Worm (Caenorhabditis elegans): ENCODE results near the gene T24D5.2.

Gene T24D5.2

ce11 chrX:12630556-12630955 is 44.3 kb upstream of the T24D5.2 start (continued):
- no peak for TF ChIP-seq ztf-11 (tag; optimal IDR thresholded peaks at IDR 0.05)
- no peak for TF ChIP-seq spr-1 (tag; optimal IDR thresholded peaks at IDR 0.05)
- TF ChIP-seq unc-39 (tag; optimal IDR thresholded peaks at IDR 0.05), result no peak
- no peak for TF ChIP-seq pqm-1 (tag; optimal IDR thresholded peaks at IDR 0.05)
- no peak for TF ChIP-seq zip-11 (GFP tag; IDR thresholded peaks at IDR 0.05)
- TF ChIP-seq gei-8 (GFP tag; optimal IDR thresholded peaks at IDR 0.05), result no peak
- peak; percentile 30 for TF ChIP-seq lin-13 (GFP tag; optimal IDR thresholded peaks at IDR 0.05)
- no peak for TF ChIP-seq attf-4 (tag; optimal IDR thresholded peaks at IDR 0.05)
- TF ChIP-seq rbr-2 (tag; optimal IDR thresholded peaks at IDR 0.05), result peak; percentile 18
- TF ChIP-seq nhr-42 (GFP tag; IDR thresholded peaks at IDR 0.05), result no peak
- no peak for TF ChIP-seq lin-39 (tag; optimal IDR thresholded peaks at IDR 0.05)
- TF ChIP-seq lin-15B (tag; optimal IDR thresholded peaks at IDR 0.05), result no peak
- peak; percentile 87 for TF ChIP-seq tra-1 (GFP tag; IDR thresholded peaks at IDR 0.05)
- TF ChIP-seq lsy-2 (tag; optimal IDR thresholded peaks at IDR 0.05), result peak in 1 of 2 experiments; percentile 31
- TF ChIP-seq ama-1 (optimal IDR thresholded peaks at IDR 0.05), result no peak
- no peak for TF ChIP-seq snpc-4 (tag; optimal IDR thresholded peaks at IDR 0.05)
- peak in 1 of 2 experiments; percentile 74 for TF ChIP-seq unc-62 (GFP tag; optimal IDR thresholded peaks at IDR 0.05 in 1 of 2)
- TF ChIP-seq unc-62 (tag; optimal IDR thresholded peaks at IDR 0.05), result no peak
- TF ChIP-seq nhr-237 (tag; optimal IDR thresholded peaks at IDR 0.05), result no peak
- no peak for TF ChIP-seq daf-12 (tag; optimal IDR thresholded peaks at IDR 0.05)
- peak in 1 of 2 experiments; percentile 9 for TF ChIP-seq hif-1 (tag; optimal IDR thresholded peaks at IDR 0.05)
- no peak for TF ChIP-seq ZK337.2 (GFP tag; IDR thresholded peaks at IDR 0.05)
- no peak for TF ChIP-seq ceh-62 (tag; optimal IDR thresholded peaks at IDR 0.05)
- TF ChIP-seq sdz-12 (GFP tag; optimal IDR thresholded peaks at IDR 0.05), result no peak
- 0 out of 2 replicates have a peak, but pooled peaks have one; percentile 37 for TF ChIP-seq saeg-2 (GFP tag; IDR thresholded peaks at IDR 0.05)
- TF ChIP-seq hlh-30 (tag; optimal IDR thresholded peaks at IDR 0.05; ENCODE audit: insufficient read depth), result peak; percentile 72
- TF ChIP-seq nhr-77 (tag; optimal IDR thresholded peaks at IDR 0.05), result peak; percentile 72
- TF ChIP-seq hlh-11 (tag; optimal IDR thresholded peaks at IDR 0.05), result peak; percentile 92
- TF ChIP-seq nhr-28 (tag; optimal IDR thresholded peaks at IDR 0.05), result peak; percentile 89
- TF ChIP-seq spr-3 (GFP tag; optimal IDR thresholded peaks at IDR 0.05), result no peak
- no peak for TF ChIP-seq R02D3.7 (tag; optimal IDR thresholded peaks at IDR 0.05)
- TF ChIP-seq dmd-9 (GFP tag; IDR thresholded peaks at IDR 0.05), result no peak
- TF ChIP-seq mep-1 (tag; optimal IDR thresholded peaks at IDR 0.05), result peak; percentile 65
- TF ChIP-seq nhr-10 (tag; optimal IDR thresholded peaks at IDR 0.05), result peak; percentile 24
- TF ChIP-seq nhr-102 (tag; optimal IDR thresholded peaks at IDR 0.05), result peak; percentile 35
- TF ChIP-seq madf-9 (GFP tag; conservative IDR thresholded peaks at IDR 0.05), result 0 out of 2 replicates have a peak, but pooled peaks have one; percentile 32
- TF ChIP-seq mdt-29 (GFP tag; IDR thresholded peaks at IDR 0.05), result no peak
- TF ChIP-seq ztf-7 (tag; optimal IDR thresholded peaks at IDR 0.05), result no peak
- TF ChIP-seq zip-2 (tag; optimal IDR thresholded peaks at IDR 0.05), result no peak
- TF ChIP-seq unc-130 (GFP tag; optimal IDR thresholded peaks at IDR 0.05), result no peak
- TF ChIP-seq nhr-48 (tag; optimal IDR thresholded peaks at IDR 0.05), result peak; percentile 85
- no peak for TF ChIP-seq F44E2.7 (GFP tag; IDR thresholded peaks at IDR 0.05)
- TF ChIP-seq dmd-6 (GFP tag; IDR thresholded peaks at IDR 0.05), result peak; percentile 89
- no peak for TF ChIP-seq Y105C5A.15 (GFP tag; IDR thresholded peaks at IDR 0.05)
- peak; percentile 36; the same call in 1 of the 2 replicates for TF ChIP-seq ceh-20 (GFP tag; IDR thresholded peaks at IDR 0.05)
- no peak for TF ChIP-seq daf-19 (GFP tag; conservative IDR thresholded peaks at IDR 0.05)
- TF ChIP-seq D1046.2 (GFP tag; IDR thresholded peaks at IDR 0.05), result no peak
- TF ChIP-seq mxl-2 (GFP tag; conservative IDR thresholded peaks at IDR 0.05), result peak; percentile 61; the same call in 1 of the 2 replicates
- TF ChIP-seq hmg-1.1 (GFP tag; IDR thresholded peaks at IDR 0.05), result peak; percentile 40
- peak; percentile 20 for TF ChIP-seq jun-1 (tag; optimal IDR thresholded peaks at IDR 0.05)
- peak; percentile 80 to 92 for TF ChIP-seq mdl-1 (tag; optimal IDR thresholded peaks at IDR 0.05)
- TF ChIP-seq nhr-6 (tag; optimal IDR thresholded peaks at IDR 0.05), result peak; percentile 16
- TF ChIP-seq aly-2 (tag; optimal IDR thresholded peaks at IDR 0.05), result no peak
- no peak for TF ChIP-seq dpl-1 (GFP tag; optimal IDR thresholded peaks at IDR 0.05)

All from whole organism, L4 larva.